Fruit fly (Drosophila melanogaster) whole organism, embryonic: ENCODE results near the gene Nmdar1.

ENCODE experiments used
- ATbp ChIP-seq: fragments of 200-800 bp; sonication (Bioruptor generic); optimal IDR thresholded peaks from 2 replicates; lab custom pipeline; 2017; ENCODE audit warnings: missing biosample characterization, mild to moderate bottlenecking, missing genetic modification characterization, missing genetic modification reagents
- CG1024 ChIP-seq: fragments of 200-800 bp; sonication (Bioruptor generic); IDR thresholded peaks from 2 replicates; pipeline ENCODE4 v1.3.6; 2022; ENCODE audit warnings: missing biosample characterization, missing genetic modification characterization
- CG14965 ChIP-seq: fragments of 200-800 bp; sonication (Bioruptor generic); optimal IDR thresholded peaks from 2 replicates; lab custom pipeline; 2016; ENCODE audit warnings: missing biosample characterization, missing genetic modification characterization, borderline replicate concordance
- CG2202 ChIP-seq: fragments of 200-800 bp; sonication (Bioruptor generic); optimal IDR thresholded peaks from 2 replicates; lab custom pipeline; 2018; ENCODE audit warnings: missing biosample characterization, mild to moderate bottlenecking, missing genetic modification characterization
- CG30020 ChIP-seq: fragments of 200-800 bp; optimal IDR thresholded peaks from 2 replicates; lab custom pipeline; 2019; ENCODE audit warnings: missing biosample characterization, mild to moderate bottlenecking, missing genetic modification characterization, moderate library complexity
- CG30403 ChIP-seq: fragments of 200-800 bp; sonication (Bioruptor generic); optimal IDR thresholded peaks from 3 replicates; lab custom pipeline; 2016; ENCODE audit warnings: missing biosample characterization, missing genetic modification characterization
- CG3065 ChIP-seq: fragments of 200-800 bp; sonication (Bioruptor generic); optimal IDR thresholded peaks from 2 replicates; lab custom pipeline; 2016; ENCODE audit warnings: missing biosample characterization, missing genetic modification characterization
- CG31441 ChIP-seq: fragments of 200-800 bp; sonication (Bioruptor generic); IDR thresholded peaks from 2 replicates; pipeline ENCODE4 v1.3.6; 2022; ENCODE audit warnings: missing biosample characterization, missing genetic modification characterization
- CG34376 ChIP-seq: fragments of 200-800 bp; sonication (Bioruptor generic); optimal IDR thresholded peaks from 2 replicates; lab custom pipeline; 2018; ENCODE audit warnings: missing biosample characterization, mild to moderate bottlenecking, missing genetic modification characterization
- CG4328 ChIP-seq: fragments of 200-800 bp; sonication (Bioruptor generic); optimal IDR thresholded peaks from 3 replicates; lab custom pipeline; 2017; ENCODE audit warnings: missing biosample characterization, missing genetic modification reagents, missing genetic modification characterization
- CG6272 ChIP-seq: fragments of 200-800 bp; sonication (Bioruptor generic); IDR thresholded peaks from 2 replicates; pipeline ENCODE4 v1.3.6; 2022; ENCODE audit warnings: missing biosample characterization, missing genetic modification characterization
- CG6689 ChIP-seq: fragments of 200-800 bp; sonication (Bioruptor generic); IDR thresholded peaks from 2 replicates; pipeline ENCODE4 v1.3.6; 2022; ENCODE audit warnings: missing biosample characterization, missing genetic modification characterization
- CG9932 ChIP-seq: fragments of 200-800 bp; sonication (Bioruptor generic); IDR thresholded peaks from 2 replicates; pipeline ENCODE4 v1.3.6; 2022; ENCODE audit warnings: missing biosample characterization, missing genetic modification characterization
- CHES-1-like ChIP-seq: fragments of 200-800 bp; sonication (Bioruptor generic); optimal IDR thresholded peaks from 2 replicates; lab custom pipeline; 2016; ENCODE audit warnings: missing biosample characterization, missing genetic modification characterization
- CkIIα-i1 ChIP-seq: fragments of 200-800 bp; sonication (Bioruptor generic); IDR thresholded peaks from 2 replicates; pipeline ENCODE4 v1.3.6; 2022; ENCODE audit warnings: missing biosample characterization, missing genetic modification characterization
- E2f2 ChIP-seq: fragments of 200-800 bp; sonication (Bioruptor generic); IDR thresholded peaks from 2 replicates; pipeline ENCODE4 v1.3.6; 2022; ENCODE audit warnings: missing biosample characterization, missing genetic modification characterization
- H2.0 ChIP-seq: fragments of 200-800 bp; sonication (Bioruptor generic); IDR thresholded peaks from 2 replicates; pipeline ENCODE4 v1.3.6; 2022; ENCODE audit warnings: missing biosample characterization, missing genetic modification characterization
- HLH3B ChIP-seq: fragments of 200-800 bp; sonication (Bioruptor generic); IDR thresholded peaks from 2 replicates; pipeline ENCODE4 v1.3.6; 2022; ENCODE audit warnings: missing biosample characterization, missing genetic modification characterization
- Hsf ChIP-seq: fragments of 200-800 bp; sonication (Bioruptor generic); optimal IDR thresholded peaks from 3 replicates; lab custom pipeline; 2016; ENCODE audit warnings: missing biosample characterization, missing genetic modification characterization
- Lhr ChIP-seq: fragments of 200-800 bp; sonication (Bioruptor generic); optimal IDR thresholded peaks from 3 replicates; lab custom pipeline; 2017; ENCODE audit warnings: mild to moderate bottlenecking, missing biosample characterization, missing genetic modification reagents, missing genetic modification characterization
- NfI ChIP-seq: fragments of 200-800 bp; sonication (Bioruptor generic); optimal IDR thresholded peaks from 3 replicates; lab custom pipeline; 2018; ENCODE audit warnings: missing biosample characterization, mild to moderate bottlenecking, missing genetic modification characterization, moderate library complexity
- PHDP ChIP-seq: fragments of 200-800 bp; sonication (Bioruptor generic); optimal IDR thresholded peaks from 3 replicates; lab custom pipeline; 2018; ENCODE audit warnings: missing biosample characterization, mild to moderate bottlenecking, missing genetic modification characterization, moderate library complexity
- Sry-β ChIP-seq: fragments of 200-800 bp; sonication (Bioruptor generic); optimal IDR thresholded peaks from 2 replicates; lab custom pipeline; 2018; ENCODE audit warnings: missing biosample characterization, mild to moderate bottlenecking, missing genetic modification characterization, moderate library complexity
- Trl ChIP-seq, 3 experiments: fragments of >200 bp in 2 of 3; fragments of 200-800 bp in 1 of 3; sonication (Bioruptor generic) in 1 of 3; optimal IDR thresholded peaks; 2 replicates in 1 of 3; 3 replicates in 2 of 3; lab custom pipeline; 2016 to 2017; ENCODE audit warnings: missing biosample characterization in 1 of 3, missing genetic modification characterization in 1 of 3
- Xrp1 ChIP-seq: fragments of 200-800 bp; sonication (Bioruptor generic); IDR thresholded peaks from 2 replicates; pipeline ENCODE4 v1.3.6; 2022; ENCODE audit warnings: missing biosample characterization, missing genetic modification characterization
- ap ChIP-seq: fragments of 200-800 bp; sonication (Bioruptor generic); IDR thresholded peaks from 2 replicates; pipeline ENCODE4 v1.3.6; 2022; ENCODE audit warnings: missing biosample characterization, missing genetic modification characterization
- ase ChIP-seq: fragments of 200-800 bp; sonication (Bioruptor generic); IDR thresholded peaks from 3 replicates; pipeline ENCODE4 v1.3.6; 2022; ENCODE audit warnings: missing biosample characterization, missing genetic modification characterization
- az2 ChIP-seq: fragments of 200-800 bp; sonication (Bioruptor generic); optimal IDR thresholded peaks from 3 replicates; lab custom pipeline; 2016; ENCODE audit warnings: missing biosample characterization, missing genetic modification characterization
- bab2 ChIP-seq: fragments of 200-800 bp; sonication (Bioruptor generic); optimal IDR thresholded peaks from 2 replicates; lab custom pipeline; 2016; ENCODE audit warnings: missing biosample characterization, missing genetic modification characterization
- chm ChIP-seq: fragments of 200-800 bp; sonication (Bioruptor generic); IDR thresholded peaks from 2 replicates; pipeline ENCODE4 v1.3.6; 2022; ENCODE audit warnings: missing biosample characterization, missing genetic modification characterization
- crol ChIP-seq: fragments of 200-800 bp; sonication (Bioruptor generic); IDR thresholded peaks from 2 replicates; pipeline ENCODE4 v1.3.6; 2022; ENCODE audit warnings: missing biosample characterization, missing genetic modification characterization
- dmrt11E ChIP-seq: fragments of 200-800 bp; sonication (Bioruptor generic); optimal IDR thresholded peaks from 3 replicates; lab custom pipeline; 2018; ENCODE audit warnings: missing biosample characterization, mild to moderate bottlenecking, missing genetic modification characterization, moderate library complexity
- exex ChIP-seq: fragments of 200-800 bp; sonication (Bioruptor generic); optimal IDR thresholded peaks from 4 replicates; lab custom pipeline; 2018; ENCODE audit warnings: missing biosample characterization, mild to moderate bottlenecking, missing genetic modification characterization, moderate library complexity
- gce ChIP-seq: fragments of 200-800 bp; sonication (Bioruptor generic); IDR thresholded peaks from 3 replicates; pipeline ENCODE4 v1.3.6; 2022; ENCODE audit warnings: missing biosample characterization, missing genetic modification characterization
- gfzf ChIP-seq: fragments of 200-800 bp; sonication (Bioruptor generic); optimal IDR thresholded peaks from 2 replicates; lab custom pipeline; 2016; ENCODE audit warnings: missing biosample characterization, mild to moderate bottlenecking, missing genetic modification characterization, moderate library complexity
- gro ChIP-seq: fragments of 200-800 bp; sonication (Bioruptor generic); optimal IDR thresholded peaks from 2 replicates; lab custom pipeline; 2016; ENCODE audit warnings: missing biosample characterization, missing genetic modification characterization
- lilli ChIP-seq: fragments of 200-800 bp; sonication (Bioruptor generic); optimal IDR thresholded peaks from 3 replicates; lab custom pipeline; 2016; ENCODE audit warnings: missing biosample characterization, missing genetic modification characterization
- mam ChIP-seq: fragments of 200-800 bp; sonication (Bioruptor generic); optimal IDR thresholded peaks from 3 replicates; lab custom pipeline; 2016; ENCODE audit warnings: missing biosample characterization, missing genetic modification characterization
- nau ChIP-seq: fragments of 200-800 bp; sonication (Bioruptor generic); optimal IDR thresholded peaks from 3 replicates; lab custom pipeline; 2017; ENCODE audit warnings: missing biosample characterization, mild to moderate bottlenecking, missing genetic modification characterization, missing genetic modification reagents
- pb ChIP-seq: fragments of 200-800 bp; sonication (Bioruptor generic); optimal IDR thresholded peaks from 3 replicates; lab custom pipeline; 2016; ENCODE audit warnings: missing biosample characterization, missing genetic modification characterization
- pfk ChIP-seq: fragments of 200-800 bp; sonication (Bioruptor generic); optimal IDR thresholded peaks from 2 replicates; lab custom pipeline; 2018; ENCODE audit warnings: missing biosample characterization, mild to moderate bottlenecking, missing genetic modification characterization, moderate library complexity
- phol ChIP-seq: fragments of 200-800 bp; sonication (Bioruptor generic); optimal IDR thresholded peaks from 3 replicates; lab custom pipeline; 2018; ENCODE audit warnings: missing biosample characterization, mild to moderate bottlenecking, missing genetic modification characterization, moderate library complexity
- ranshi ChIP-seq: fragments of 200-800 bp; sonication (Bioruptor generic); IDR thresholded peaks from 2 replicates; pipeline ENCODE4 v1.3.6; 2022; ENCODE audit warnings: missing biosample characterization, missing genetic modification characterization
- slp2 ChIP-seq: fragments of 200-800 bp; sonication (Bioruptor generic); optimal IDR thresholded peaks from 2 replicates; lab custom pipeline; 2016; ENCODE audit warnings: missing biosample characterization, missing genetic modification characterization
- sob ChIP-seq: fragments of 200-800 bp; sonication (Bioruptor generic); IDR thresholded peaks from 2 replicates; pipeline ENCODE4 v1.3.6; 2022; ENCODE audit warnings: missing biosample characterization, missing genetic modification characterization
- tll ChIP-seq, 2 experiments: fragments of 200-800 bp in 1 of 2; fragments of >200 bp in 1 of 2; sonication (Bioruptor generic) in 1 of 2; optimal IDR thresholded peaks; 2 replicates each; lab custom pipeline; 2017 to 2019; ENCODE audit warnings: missing biosample characterization in 2 of 2, missing genetic modification characterization in 2 of 2, mild to moderate bottlenecking in 1 of 2, moderate library complexity in 1 of 2
- tna ChIP-seq: fragments of 200-800 bp; sonication (Bioruptor generic); IDR thresholded peaks from 2 replicates; pipeline ENCODE4 v1.3.6; 2022; ENCODE audit warnings: missing biosample characterization, missing genetic modification characterization; ENCODE audit not compliant: partially characterized antibody
- trem ChIP-seq: fragments of 200-800 bp; optimal IDR thresholded peaks from 3 replicates; lab custom pipeline; 2019; ENCODE audit warnings: missing biosample characterization, mild to moderate bottlenecking, missing genetic modification characterization, moderate library complexity
- unpg ChIP-seq: fragments of 200-800 bp; sonication (Bioruptor generic); optimal IDR thresholded peaks from 3 replicates; lab custom pipeline; 2018; ENCODE audit warnings: missing biosample characterization, mild to moderate bottlenecking, missing genetic modification characterization, moderate library complexity
- wek ChIP-seq: fragments of 200-800 bp; sonication (Bioruptor generic); optimal IDR thresholded peaks from 3 replicates; lab custom pipeline; 2018; ENCODE audit warnings: missing biosample characterization, mild to moderate bottlenecking, missing genetic modification characterization, moderate library complexity

Gene Nmdar1

DNA sequence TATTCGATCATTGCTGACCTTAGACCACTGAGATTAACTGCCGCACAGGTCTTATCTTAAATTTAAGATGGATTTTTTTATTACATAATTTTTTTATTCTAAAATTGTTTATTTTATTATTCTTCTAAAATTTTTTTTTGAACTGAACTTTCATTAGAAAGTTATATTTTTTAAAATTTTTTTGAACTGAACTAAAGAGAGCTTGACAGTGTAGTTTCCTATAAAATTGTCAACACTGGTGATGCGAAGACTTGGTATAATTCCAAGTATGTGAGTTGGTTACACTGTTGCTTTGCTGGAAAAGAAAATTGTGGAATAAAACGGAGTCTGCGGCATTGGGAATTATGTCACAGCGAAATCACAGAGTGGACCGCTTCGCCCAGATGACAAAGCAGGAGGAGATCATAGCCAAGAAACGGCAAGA, 37.8 kb downstream of the Nmdar1 start, which contains the start of gene CG31550 (continued):
- TF ChIP-seq CG30403 (peak; percentile 78), ap (GFP tag; lab: Robert Waterston, UW) (peak; percentile 68), CG14965 (GFP tag; lab: Kevin White, UChicago) (no peak), tna (no peak), az2 (GFP tag; lab: Kevin White, UChicago) (peak; percentile 73), CG6272 (GFP tag; lab: Robert Waterston, UW) (peak; percentile 59), CkIIα-i1 (GFP tag; lab: Robert Waterston, UW) (no peak), Hsf (GFP tag; lab: Kevin White, UChicago) (peak; percentile 51), Lhr (GFP tag; lab: Kevin White, UChicago) (peak; percentile 43), phol (peak; percentile 81), sob (GFP tag; lab: Robert Waterston, UW) (peak; percentile 84), gro (GFP tag; lab: Kevin White, UChicago) (no peak), Trl (optimal IDR thresholded peaks at IDR 0.05; lab: Kevin White, UChicago) (no peak), Trl (GFP tag; optimal IDR thresholded peaks at IDR 0.05; lab: Kevin White, UChicago) (peak; percentile 23), lilli (GFP tag; lab: Kevin White, UChicago) (peak; percentile 72), ranshi (GFP tag; lab: Robert Waterston, UW) (peak; percentile 78), CG6689 (GFP tag; lab: Robert Waterston, UW) (peak; percentile 71), unpg (GFP tag; lab: Kevin White, UChicago) (peak; percentile 56), trem (tag; lab: Kevin White, UChicago) (peak; percentile 60), nau (GFP tag; lab: Kevin White, UChicago) (no peak), crol (GFP tag; lab: Robert Waterston, UW) (no peak), mam (GFP tag; lab: Kevin White, UChicago) (peak; percentile 69), Xrp1 (GFP tag; lab: Robert Waterston, UW) (peak; percentile 84), CG31441 (peak; percentile 81), pfk (GFP tag; lab: Kevin White, UChicago) (no peak), CG3065 (no peak), ase (peak; percentile 68), CG34376 (GFP tag; lab: Kevin White, UChicago) (no peak), E2f2 (GFP tag; lab: Robert Waterston, UW) (peak; percentile 40; the same call in 1 of the 2 replicates), PHDP (tag; lab: Kevin White, UChicago) (peak; percentile 63), bab2 (GFP tag; lab: Kevin White, UChicago) (peak; percentile 46), dmrt11E (tag; lab: Kevin White, UChicago) (peak; percentile 75), NfI (GFP tag; lab: Kevin White, UChicago) (peak; percentile 76), CG30020 (tag; lab: Kevin White, UChicago) (peak; percentile 62), CG1024 (GFP tag; lab: Robert Waterston, UW) (peak; percentile 59; the same call in 1 of the 2 replicates), HLH3B (GFP tag; lab: Robert Waterston, UW) (peak; percentile 77), chm (GFP tag; lab: Robert Waterston, UW) (no peak), pb (GFP tag; lab: Kevin White, UChicago) (no peak), CG2202 (peak; percentile 27), ATbp (GFP tag; lab: Kevin White, UChicago) (no peak), gce (0 out of 3 replicates have a peak, but pooled peaks have one; percentile 44), H2.0 (GFP tag; lab: Robert Waterston, UW) (peak; percentile 74), gfzf (GFP tag; lab: Kevin White, UChicago) (peak; percentile 71), CG9932 (peak; percentile 90), slp2 (GFP tag; lab: Kevin White, UChicago) (peak; percentile 20), CHES-1-like (GFP tag; lab: Kevin White, UChicago) (no peak), wek (GFP tag; lab: Kevin White, UChicago) (peak; percentile 6), CG4328 (GFP tag; lab: Kevin White, UChicago) (no peak), exex (no peak), Sry-β (GFP tag; lab: Kevin White, UChicago) (peak; percentile 42), tll (GFP tag; optimal IDR thresholded peaks at IDR 0.05; lab: Kevin White, UChicago) (no peak)
